Fruit fly (Drosophila melanogaster) whole organism, prepupa: ENCODE data around the gene Eno.
A peak's percentile ranks its signal among the peaks of the same experiment; 100 is the strongest.

ENCODE experiments used
- Blimp-1 ChIP-seq: fragments of 200-800 bp; sonication (Bioruptor generic); optimal IDR thresholded peaks from 3 replicates; lab custom pipeline; 2017; ENCODE audit warnings: missing biosample characterization, missing genetic modification characterization, mild to moderate bottlenecking, moderate library complexity, missing genetic modification reagents
- CG10631 ChIP-seq: fragments of 200-800 bp; sonication (Bioruptor generic); optimal IDR thresholded peaks from 2 replicates; lab custom pipeline; 2016; ENCODE audit warnings: missing biosample characterization, missing genetic modification characterization
- CG10669 ChIP-seq: fragments of 200-800 bp; sonication (Bioruptor generic); optimal IDR thresholded peaks from 3 replicates; lab custom pipeline; 2018; ENCODE audit warnings: missing biosample characterization, mild to moderate bottlenecking, missing genetic modification characterization, moderate library complexity
- CG11762 ChIP-seq: fragments of 200-800 bp; sonication (Bioruptor generic); optimal IDR thresholded peaks from 3 replicates; lab custom pipeline; 2016; ENCODE audit warnings: missing biosample characterization, missing genetic modification characterization; ENCODE audit not compliant: insufficient read depth
- CG1621 ChIP-seq: fragments of 200-800 bp; sonication (Bioruptor generic); optimal IDR thresholded peaks from 3 replicates; lab custom pipeline; 2018; ENCODE audit warnings: missing biosample characterization, mild to moderate bottlenecking, missing genetic modification characterization
- CG16779 ChIP-seq: fragments of 200-800 bp; sonication (Bioruptor generic); optimal IDR thresholded peaks from 3 replicates; lab custom pipeline; 2017; ENCODE audit warnings: missing biosample characterization, mild to moderate bottlenecking, missing genetic modification characterization
- CG3032 ChIP-seq: fragments of 200-800 bp; optimal IDR thresholded peaks from 2 replicates; lab custom pipeline; 2019; ENCODE audit warnings: missing biosample characterization, mild to moderate bottlenecking, missing genetic modification characterization, moderate library complexity
- CG31627 ChIP-seq: fragments of 200-800 bp; sonication (Bioruptor generic); optimal IDR thresholded peaks from 3 replicates; lab custom pipeline; 2016; ENCODE audit warnings: missing biosample characterization, missing genetic modification characterization
- CG32006 ChIP-seq: fragments of 200-800 bp; sonication (Bioruptor generic); optimal IDR thresholded peaks from 3 replicates; lab custom pipeline; 2017; ENCODE audit warnings: missing biosample characterization, mild to moderate bottlenecking, missing genetic modification characterization
- CG4318 ChIP-seq: fragments of 200-800 bp; sonication (Bioruptor generic); optimal IDR thresholded peaks from 3 replicates; lab custom pipeline; 2017; ENCODE audit warnings: missing biosample characterization, mild to moderate bottlenecking, missing genetic modification characterization
- CG6163 ChIP-seq: fragments of 200-800 bp; sonication (Bioruptor generic); IDR thresholded peaks from 3 replicates; pipeline ENCODE4 v1.3.6; 2022; ENCODE audit warnings: missing biosample characterization, missing genetic modification characterization
- CG6276 ChIP-seq: fragments of 200-800 bp; sonication (Bioruptor generic); optimal IDR thresholded peaks from 2 replicates; lab custom pipeline; 2017; ENCODE audit warnings: missing biosample characterization, mild to moderate bottlenecking, missing genetic modification characterization
- CG6792 ChIP-seq: fragments of 200-800 bp; sonication (Bioruptor generic); optimal IDR thresholded peaks from 3 replicates; lab custom pipeline; 2016; ENCODE audit warnings: missing biosample characterization, missing genetic modification characterization
- CG6808 ChIP-seq: fragments of 200-800 bp; sonication (Bioruptor generic); optimal IDR thresholded peaks from 3 replicates; lab custom pipeline; 2017; ENCODE audit warnings: missing biosample characterization, missing genetic modification characterization, mild to moderate bottlenecking, moderate library complexity, missing genetic modification reagents
- CG7368 ChIP-seq: fragments of 200-800 bp; sonication (Bioruptor generic); optimal IDR thresholded peaks from 3 replicates; lab custom pipeline; 2016; ENCODE audit warnings: missing biosample characterization, missing genetic modification characterization
- CG8119 ChIP-seq: fragments of 200-800 bp; sonication (Bioruptor generic); IDR thresholded peaks from 3 replicates; pipeline ENCODE4 v1.3.6; 2022; ENCODE audit warnings: missing biosample characterization, missing genetic modification characterization
- CG8319 ChIP-seq: fragments of 200-800 bp; sonication (Bioruptor generic); optimal IDR thresholded peaks from 3 replicates; lab custom pipeline; 2016; ENCODE audit warnings: missing biosample characterization, missing genetic modification characterization
- CG9139 ChIP-seq: fragments of 200-800 bp; sonication (Bioruptor generic); optimal IDR thresholded peaks from 3 replicates; lab custom pipeline; 2017; ENCODE audit warnings: missing biosample characterization, mild to moderate bottlenecking, missing genetic modification characterization
- Eip75B ChIP-seq: fragments of 200-800 bp; sonication (Bioruptor generic); optimal IDR thresholded peaks from 3 replicates; lab custom pipeline; 2016; ENCODE audit warnings: missing biosample characterization, missing genetic modification characterization
- Eip78C ChIP-seq: fragments of 200-800 bp; sonication (Bioruptor generic); peaks from one replicate; lab custom pipeline; 2016; ENCODE audit warnings: missing biosample characterization, missing genetic modification characterization
- Ets96B ChIP-seq: fragments of 200-800 bp; optimal IDR thresholded peaks from 2 replicates; lab custom pipeline; 2019; ENCODE audit warnings: missing biosample characterization, mild to moderate bottlenecking, missing genetic modification characterization, moderate library complexity
- Hr38 ChIP-seq: sonication (Bioruptor generic); optimal IDR thresholded peaks from 2 replicates; lab custom pipeline; 2016; ENCODE audit warnings: missing biosample characterization, missing genetic modification characterization
- Hr39 ChIP-seq: fragments of 200-800 bp; sonication (Bioruptor generic); optimal IDR thresholded peaks from 2 replicates; lab custom pipeline; 2016; ENCODE audit warnings: missing biosample characterization, missing genetic modification characterization
- Hr4 ChIP-seq: fragments of 200-800 bp; sonication (Bioruptor generic); optimal IDR thresholded peaks from 3 replicates; lab custom pipeline; 2016; ENCODE audit warnings: missing biosample characterization, missing genetic modification characterization
- OdsH ChIP-seq: fragments of 200-800 bp; sonication (Bioruptor generic); optimal IDR thresholded peaks from 3 replicates; lab custom pipeline; 2016; ENCODE audit warnings: missing biosample characterization, missing genetic modification characterization
- Sox102F ChIP-seq: fragments of 200-800 bp; sonication (Bioruptor generic); optimal IDR thresholded peaks from 2 replicates; lab custom pipeline; 2016; ENCODE audit warnings: missing biosample characterization, mild to moderate bottlenecking, missing genetic modification characterization
- Sox14 ChIP-seq: fragments of 200-800 bp; sonication (Bioruptor generic); optimal IDR thresholded peaks from 3 replicates; lab custom pipeline; 2016; ENCODE audit warnings: missing biosample characterization, missing genetic modification characterization
- acj6 ChIP-seq: fragments of 200-800 bp; sonication (Bioruptor generic); optimal IDR thresholded peaks from 3 replicates; lab custom pipeline; 2016; ENCODE audit warnings: missing biosample characterization, missing genetic modification characterization
- cyc ChIP-seq: fragments of 200-800 bp; sonication (Bioruptor generic); optimal IDR thresholded peaks from 3 replicates; lab custom pipeline; 2016; ENCODE audit warnings: missing biosample characterization, missing genetic modification characterization
- dac ChIP-seq: fragments of 200-800 bp; sonication (Bioruptor generic); optimal IDR thresholded peaks from 2 replicates; lab custom pipeline; 2017; ENCODE audit warnings: missing biosample characterization, mild to moderate bottlenecking, missing genetic modification characterization
- eg ChIP-seq: fragments of 200-800 bp; sonication (Bioruptor generic); IDR thresholded peaks from 3 replicates; pipeline ENCODE4 v1.3.6; 2022; ENCODE audit warnings: missing biosample characterization, missing genetic modification characterization
- esn ChIP-seq: fragments of 200-800 bp; sonication (Bioruptor generic); optimal IDR thresholded peaks from 2 replicates; lab custom pipeline; 2016; ENCODE audit warnings: missing biosample characterization, mild to moderate bottlenecking, missing genetic modification characterization, moderate library complexity
- fd59A ChIP-seq: fragments of 200-800 bp; sonication (Bioruptor generic); optimal IDR thresholded peaks from 2 replicates; lab custom pipeline; 2017; ENCODE audit warnings: missing biosample characterization, mild to moderate bottlenecking, missing genetic modification characterization, missing genetic modification reagents
- fd85E ChIP-seq: fragments of 200-800 bp; sonication (Bioruptor generic); optimal IDR thresholded peaks from 3 replicates; lab custom pipeline; 2016; ENCODE audit warnings: missing biosample characterization, missing genetic modification characterization
- fkh ChIP-seq: fragments of 200-800 bp; sonication (Bioruptor generic); optimal IDR thresholded peaks from 3 replicates; lab custom pipeline; 2017; ENCODE audit warnings: missing biosample characterization, mild to moderate bottlenecking, missing genetic modification characterization, moderate library complexity
- lz ChIP-seq: fragments of 200-800 bp; sonication (Bioruptor generic); optimal IDR thresholded peaks from 3 replicates; lab custom pipeline; 2016; ENCODE audit warnings: missing biosample characterization, missing genetic modification characterization
- net ChIP-seq: fragments of 200-800 bp; sonication (Bioruptor generic); optimal IDR thresholded peaks from 3 replicates; lab custom pipeline; 2016; ENCODE audit warnings: missing biosample characterization, missing genetic modification characterization
- spab ChIP-seq: fragments of 200-800 bp; sonication (Bioruptor generic); optimal IDR thresholded peaks from 2 replicates; lab custom pipeline; 2017; ENCODE audit warnings: missing biosample characterization, mild to moderate bottlenecking, missing genetic modification characterization, missing genetic modification reagents
- ss ChIP-seq, 2 experiments: fragments of 200-800 bp; sonication (Bioruptor generic); optimal IDR thresholded peaks; 2 replicates in 1 of 2; 3 replicates in 1 of 2; lab custom pipeline; 2017 to 2018; ENCODE audit warnings: mild to moderate bottlenecking in 2 of 2, missing biosample characterization in 2 of 2, missing genetic modification characterization in 2 of 2, moderate library complexity in 1 of 2
- svp ChIP-seq: fragments of 200-800 bp; sonication (Bioruptor generic); peaks from one replicate; lab custom pipeline; 2016; ENCODE audit warnings: missing biosample characterization, missing genetic modification characterization
- topi ChIP-seq: fragments of 200-800 bp; sonication (Bioruptor generic); optimal IDR thresholded peaks from 3 replicates; lab custom pipeline; 2016; ENCODE audit warnings: missing biosample characterization, missing genetic modification characterization
- vri ChIP-seq: fragments of 200-800 bp; sonication (Bioruptor generic); optimal IDR thresholded peaks from 3 replicates; lab custom pipeline; 2016; ENCODE audit warnings: missing biosample characterization, mild to moderate bottlenecking, missing genetic modification characterization

Gene Eno

dm6 chr2L:1737057-1737581, 7.7 kb upstream of the Eno start (continued):
- TF ChIP-seq CG9139 (GFP tag; lab: Kevin White, UChicago) = peak; percentile 49
- peak; percentile 97 for TF ChIP-seq CG8119 (GFP tag; lab: Robert Waterston, UW)
- TF ChIP-seq eg (GFP tag; lab: Robert Waterston, UW) = peak; percentile 94
- peak; percentile 68 for TF ChIP-seq CG3032 (tag; lab: Kevin White, UChicago)
- TF ChIP-seq CG32006 (GFP tag; lab: Kevin White, UChicago) = peak; percentile 99
- TF ChIP-seq fkh (GFP tag; lab: Kevin White, UChicago) = peak; percentile 45
- TF ChIP-seq CG8319 (GFP tag; lab: Kevin White, UChicago) = peak; percentile 83
- TF ChIP-seq Hr4 (GFP tag; lab: Kevin White, UChicago) = peak; percentile 99
- peak; percentile 78 for TF ChIP-seq CG10669 (GFP tag; lab: Kevin White, UChicago)
- peak; percentile 95 for TF ChIP-seq CG6276 (GFP tag; lab: Kevin White, UChicago)
- peak; percentile 76 for TF ChIP-seq CG31627 (GFP tag; lab: Kevin White, UChicago)
- TF ChIP-seq CG1621 (tag; lab: Kevin White, UChicago) = peak; percentile 90
- TF ChIP-seq CG10631 = peak; percentile 93
- peak; percentile 90 for TF ChIP-seq Eip75B (GFP tag; lab: Kevin White, UChicago)
- peak; percentile 76 for TF ChIP-seq lz (GFP tag; lab: Kevin White, UChicago)
- TF ChIP-seq CG7368 (GFP tag; lab: Kevin White, UChicago) = peak; percentile 88
- peak; percentile 74 for TF ChIP-seq Sox102F (GFP tag; lab: Kevin White, UChicago)
- TF ChIP-seq esn = peak; percentile 81
- TF ChIP-seq net (GFP tag; lab: Kevin White, UChicago) = peak; percentile 93
- TF ChIP-seq svp (GFP tag; lab: Kevin White, UChicago) = peak; percentile 83
- TF ChIP-seq topi = peak; percentile 74
- peak; percentile 80 for TF ChIP-seq Ets96B (tag; lab: Kevin White, UChicago)
- peak; percentile 81 for TF ChIP-seq CG16779 (tag; lab: Kevin White, UChicago)

- TF ChIP-seq CG9139 (GFP tag; lab: Kevin White, UChicago) (no peak), fkh (GFP tag; lab: Kevin White, UChicago) (peak; percentile 64)
Observed at dm6 chr2L:1735133-1735532, 5.7 kb upstream of the Eno start.

dm6 chr2L:1733155-1733813, 3.8 kb upstream of the Eno start:
- TF ChIP-seq CG9139 (GFP tag; lab: Kevin White, UChicago) = no peak
- TF ChIP-seq CG31627 (GFP tag; lab: Kevin White, UChicago) = no peak
- no peak for TF ChIP-seq fd85E
- peak; percentile 50; the same call in 2 of the 3 replicates for TF ChIP-seq CG6163 (GFP tag; lab: Robert Waterston, UW)
- TF ChIP-seq Blimp-1 = no peak
- TF ChIP-seq topi = no peak
- TF ChIP-seq, all 60 proteins: peak for 1

dm6 chr2L:1732189-1732588, 2.8 kb upstream of the Eno start, which contains the start of the genes CG17652 and CG17646:
Gene CG17652, minus strand, starts transcription at chr2L:1732356.
Gene CG17646, plus strand, starts transcription at chr2L:1732524.
- TF ChIP-seq OdsH (GFP tag; lab: Kevin White, UChicago) (no peak), CG1621 (tag; lab: Kevin White, UChicago) (no peak), Hr38 (GFP tag; lab: Kevin White, UChicago) (no peak), CG7368 (GFP tag; lab: Kevin White, UChicago) (no peak), CG6792 (GFP tag; lab: Kevin White, UChicago) (no peak), spab (GFP tag; lab: Kevin White, UChicago) (no peak), ss (GFP tag; optimal IDR thresholded peaks at IDR 0.05; lab: Kevin White, UChicago) (peak in 1 of 2 experiments; percentile 8), fd59A (GFP tag; lab: Kevin White, UChicago) (no peak), CG10631 (no peak), cyc (no peak), esn (peak; percentile 40), Eip78C (GFP tag; lab: Kevin White, UChicago) (peak; percentile 61), fd85E (no peak), CG11762 (no peak), vri (GFP tag; lab: Kevin White, UChicago) (peak; percentile 15), Sox102F (GFP tag; lab: Kevin White, UChicago) (no peak), Sox14 (GFP tag; lab: Kevin White, UChicago) (peak; percentile 2), CG8319 (GFP tag; lab: Kevin White, UChicago) (no peak), acj6 (GFP tag; lab: Kevin White, UChicago) (no peak), Blimp-1 (no peak), CG6276 (GFP tag; lab: Kevin White, UChicago) (no peak), dac (no peak), net (GFP tag; lab: Kevin White, UChicago) (no peak), svp (GFP tag; lab: Kevin White, UChicago) (no peak), CG6808 (GFP tag; lab: Kevin White, UChicago) (no peak), CG16779 (tag; lab: Kevin White, UChicago) (no peak), CG4318 (GFP tag; lab: Kevin White, UChicago) (no peak), topi (no peak), Hr39 (GFP tag; lab: Kevin White, UChicago) (no peak)
